Worm (Caenorhabditis elegans): ENCODE results near the gene xpo-3.

- TF ChIP-seq T22C8.4 (GFP tag; IDR thresholded peaks at IDR 0.05): no peak
- TF ChIP-seq ztf-29 (GFP tag; IDR thresholded peaks at IDR 0.05): no peak
- TF ChIP-seq med-1 (GFP tag; optimal IDR thresholded peaks at IDR 0.05; ENCODE audit: insufficient read depth): no peak
- no peak for TF ChIP-seq tab-1 (GFP tag; IDR thresholded peaks at IDR 0.05)
Observed at ce11 chrIV:7906643-7907042, 17.2 kb downstream of the xpo-3 start.

Measured in whole organism, midembryonic.